Worm (Caenorhabditis elegans) whole organism, L4/young adult: ENCODE data around the gene F23D12.2.

Source experiments
- dao-5 ChIP-seq: sonication (generic microtip); optimal IDR thresholded peaks from 2 replicates; lab custom pipeline; 2016; ENCODE audit warnings: missing genotype, missing genetic modification characterization, moderate library complexity, missing compliant biosample characterization
- him-1 ChIP-seq: sonication (generic microtip); optimal IDR thresholded peaks from 2 replicates; lab custom pipeline; 2016; ENCODE audit warnings: missing genotype, missing genetic modification reagents, missing genetic modification characterization, missing compliant biosample characterization

DNA sequence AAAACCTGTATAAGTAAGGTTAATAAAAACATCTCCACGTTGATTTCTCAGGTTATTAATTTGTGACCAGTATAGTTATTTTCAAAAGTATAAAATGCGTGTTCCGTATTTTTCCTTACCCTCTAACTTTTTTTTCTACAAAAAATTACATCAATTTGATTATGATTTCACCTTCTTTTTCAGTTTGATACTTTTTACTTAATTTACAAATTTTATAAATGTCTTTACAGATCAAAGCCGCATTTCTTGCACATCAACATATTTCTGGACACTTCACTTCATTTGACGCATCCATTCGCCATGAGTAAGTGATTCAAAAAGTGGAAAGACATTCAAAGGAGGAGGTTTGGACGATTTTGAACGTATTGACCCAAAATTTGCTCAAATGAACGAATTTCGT, 39.0 kb upstream of the F23D12.2 start, which contains the start of gene Y66C5A.2:
- TF ChIP-seq him-1 (no peak), dao-5 (no peak)
